Fruit fly (Drosophila melanogaster) whole organism, embryonic: ENCODE data around the gene CG33631.

Experiments used
- ATbp ChIP-seq: fragments of 200-800 bp; sonication (Bioruptor generic); optimal IDR thresholded peaks from 2 replicates; lab custom pipeline; 2017; ENCODE audit warnings: missing biosample characterization, mild to moderate bottlenecking, missing genetic modification characterization, missing genetic modification reagents
- Abd-B ChIP-seq: fragments of 200-800 bp; sonication (Bioruptor generic); optimal IDR thresholded peaks from 2 replicates; lab custom pipeline; 2018; ENCODE audit warnings: missing biosample characterization, mild to moderate bottlenecking, missing genetic modification characterization, moderate library complexity
- Atf-2 ChIP-seq: fragments of 200-800 bp; sonication (Bioruptor generic); optimal IDR thresholded peaks from 2 replicates; lab custom pipeline; 2016; ENCODE audit warnings: missing biosample characterization, missing genetic modification characterization
- CG10366 ChIP-seq: fragments of 200-800 bp; sonication (Bioruptor generic); IDR thresholded peaks from 2 replicates; pipeline ENCODE4 v1.3.6; 2022; ENCODE audit warnings: missing biosample characterization, missing genetic modification characterization
- CG12769 ChIP-seq: fragments of 200-800 bp; sonication (Bioruptor generic); optimal IDR thresholded peaks from 2 replicates; lab custom pipeline; 2019; ENCODE audit warnings: missing biosample characterization, mild to moderate bottlenecking, missing genetic modification characterization, moderate library complexity
- CG13296 ChIP-seq: fragments of 200-800 bp; sonication (Bioruptor generic); optimal IDR thresholded peaks from 3 replicates; lab custom pipeline; 2018; ENCODE audit warnings: missing biosample characterization, mild to moderate bottlenecking, missing genetic modification characterization
- CG13424 ChIP-seq: fragments of 200-800 bp; sonication (Bioruptor generic); optimal IDR thresholded peaks from 2 replicates; lab custom pipeline; 2019; ENCODE audit warnings: missing biosample characterization, mild to moderate bottlenecking, missing genetic modification characterization, moderate library complexity
- CG14965 ChIP-seq: fragments of 200-800 bp; sonication (Bioruptor generic); optimal IDR thresholded peaks from 2 replicates; lab custom pipeline; 2016; ENCODE audit warnings: missing biosample characterization, missing genetic modification characterization, borderline replicate concordance
- CG18764 ChIP-seq: fragments of 200-800 bp; sonication (Bioruptor generic); optimal IDR thresholded peaks from 3 replicates; lab custom pipeline; 2016; ENCODE audit warnings: missing biosample characterization, missing genetic modification characterization
- CG32767 ChIP-seq: fragments of 200-800 bp; sonication (Bioruptor generic); IDR thresholded peaks from 2 replicates; pipeline ENCODE4 v1.3.6; 2022; ENCODE audit warnings: missing biosample characterization, missing genetic modification characterization
- CG33213 ChIP-seq: fragments of 200-800 bp; sonication (Bioruptor generic); optimal IDR thresholded peaks from 3 replicates; lab custom pipeline; 2016; ENCODE audit warnings: missing biosample characterization, missing genetic modification characterization
- CG4707 ChIP-seq: fragments of 200-800 bp; sonication (Bioruptor generic); optimal IDR thresholded peaks from 2 replicates; lab custom pipeline; 2018; ENCODE audit warnings: missing biosample characterization, mild to moderate bottlenecking, missing genetic modification characterization, moderate library complexity
- CG7928 ChIP-seq: fragments of 200-800 bp; sonication (Bioruptor generic); optimal IDR thresholded peaks from 2 replicates; lab custom pipeline; 2017; ENCODE audit warnings: missing biosample characterization, mild to moderate bottlenecking, missing genetic modification characterization
- CG9215 ChIP-seq: fragments of 200-800 bp; sonication (Bioruptor generic); IDR thresholded peaks from 2 replicates; pipeline ENCODE4 v1.3.6; 2022; ENCODE audit warnings: missing biosample characterization, missing genetic modification characterization
- CG9609 ChIP-seq: fragments of 200-800 bp; sonication (Bioruptor generic); optimal IDR thresholded peaks from 3 replicates; lab custom pipeline; 2016; ENCODE audit warnings: missing biosample characterization, missing genetic modification characterization
- Deaf1 ChIP-seq: fragments of 200-800 bp; optimal IDR thresholded peaks from 3 replicates; lab custom pipeline; 2019; ENCODE audit warnings: missing biosample characterization, mild to moderate bottlenecking, missing genetic modification characterization, moderate library complexity
- E2f2 ChIP-seq: fragments of 200-800 bp; sonication (Bioruptor generic); IDR thresholded peaks from 2 replicates; pipeline ENCODE4 v1.3.6; 2022; ENCODE audit warnings: missing biosample characterization, missing genetic modification characterization
- GATAe ChIP-seq: fragments of 200-800 bp; sonication (Bioruptor generic); conservative IDR thresholded peaks from 2 replicates; pipeline ENCODE4 v1.3.6; 2022; ENCODE audit warnings: missing biosample characterization, missing genetic modification characterization
- Oaz ChIP-seq: fragments of 200-800 bp; sonication (Bioruptor generic); IDR thresholded peaks from 2 replicates; pipeline ENCODE4 v1.3.6; 2022; ENCODE audit warnings: missing biosample characterization, missing genetic modification characterization
- Pdp1 ChIP-seq, 2 experiments: fragments of 200-800 bp; sonication (Bioruptor generic); optimal IDR thresholded peaks; 3 replicates each; lab custom pipeline; 2016; ENCODE audit warnings: missing biosample characterization in 2 of 2, missing genetic modification characterization in 2 of 2, mild to moderate bottlenecking in 1 of 2, moderate library complexity in 1 of 2
- Stat92E ChIP-seq, 3 experiments: fragments of >200 bp in 2 of 3; fragments of 200-800 bp in 1 of 3; sonication (Bioruptor generic) in 1 of 3; optimal IDR thresholded peaks; 2 replicates each; lab custom pipeline; 2017 to 2019; ENCODE audit warnings: missing biosample characterization in 3 of 3, missing genetic modification characterization in 3 of 3, mild to moderate bottlenecking in 1 of 3, moderate library complexity in 1 of 3
- Usf ChIP-seq: fragments of 200-800 bp; sonication (Bioruptor generic); optimal IDR thresholded peaks from 2 replicates; lab custom pipeline; 2017; ENCODE audit warnings: missing genotype, missing biosample characterization, missing genetic modification characterization
- Vsx1 ChIP-seq: fragments of 200-800 bp; sonication (Bioruptor generic); optimal IDR thresholded peaks from 2 replicates; lab custom pipeline; 2017; ENCODE audit warnings: missing biosample characterization, mild to moderate bottlenecking, missing genetic modification characterization, missing genetic modification reagents
- amos ChIP-seq: fragments of 200-800 bp; sonication (Bioruptor generic); IDR thresholded peaks from 2 replicates; pipeline ENCODE4 v1.3.6; 2022; ENCODE audit warnings: missing biosample characterization, missing genetic modification characterization; ENCODE audit not compliant: partially characterized antibody
- chn ChIP-seq: fragments of 200-800 bp; sonication (Bioruptor generic); optimal IDR thresholded peaks from 2 replicates; lab custom pipeline; 2016; ENCODE audit warnings: missing biosample characterization, missing genetic modification characterization
- ci ChIP-seq: fragments of 200-800 bp; sonication (Bioruptor generic); IDR thresholded peaks from 3 replicates; pipeline ENCODE4 v1.3.6; 2022; ENCODE audit warnings: missing biosample characterization, missing genetic modification characterization
- cwo ChIP-seq: fragments of 200-800 bp; sonication (Bioruptor generic); optimal IDR thresholded peaks from 3 replicates; lab custom pipeline; 2017; ENCODE audit warnings: missing biosample characterization, missing genetic modification characterization, mild to moderate bottlenecking, moderate library complexity, missing genetic modification reagents
- disco-r ChIP-seq: fragments of 200-800 bp; sonication (Bioruptor generic); optimal IDR thresholded peaks from 2 replicates; lab custom pipeline; 2016; ENCODE audit warnings: missing biosample characterization, missing genetic modification characterization
- fru ChIP-seq: fragments of >200 bp; optimal IDR thresholded peaks from 2 replicates; lab custom pipeline; 2017
- ftz-f1 ChIP-seq: fragments of 200-800 bp; sonication (Bioruptor generic); optimal IDR thresholded peaks from 2 replicates; lab custom pipeline; 2016; ENCODE audit warnings: missing biosample characterization, missing genetic modification characterization
- fu2 ChIP-seq: fragments of 200-800 bp; sonication (Bioruptor generic); optimal IDR thresholded peaks from 2 replicates; lab custom pipeline; 2016; ENCODE audit warnings: missing biosample characterization, missing genetic modification characterization
- grn ChIP-seq: fragments of 200-800 bp; sonication (Bioruptor generic); optimal IDR thresholded peaks from 3 replicates; lab custom pipeline; 2017; ENCODE audit warnings: missing biosample characterization, missing genetic modification characterization
- gt ChIP-seq: fragments of 200-800 bp; sonication (Bioruptor generic); IDR thresholded peaks from 2 replicates; pipeline ENCODE4 v1.3.6; 2022; ENCODE audit warnings: missing biosample characterization, missing genetic modification characterization
- hb ChIP-seq: fragments of 200-800 bp; sonication (Bioruptor generic); IDR thresholded peaks from 3 replicates; pipeline ENCODE4 v1.3.6; 2022; ENCODE audit warnings: missing biosample characterization, missing genetic modification characterization; ENCODE audit not compliant: partially characterized antibody
- knrl ChIP-seq: fragments of 200-800 bp; sonication (Bioruptor generic); IDR thresholded peaks from 3 replicates; pipeline ENCODE4 v1.3.6; 2022; ENCODE audit warnings: missing biosample characterization, missing genetic modification characterization; ENCODE audit not compliant: partially characterized antibody
- lab ChIP-seq: fragments of 200-800 bp; sonication (Bioruptor generic); optimal IDR thresholded peaks from 3 replicates; lab custom pipeline; 2017; ENCODE audit warnings: missing biosample characterization, missing genetic modification characterization, mild to moderate bottlenecking, moderate library complexity, missing genetic modification reagents
- mirr ChIP-seq: fragments of 200-800 bp; sonication (Bioruptor generic); optimal IDR thresholded peaks from 3 replicates; lab custom pipeline; 2018; ENCODE audit warnings: missing biosample characterization, mild to moderate bottlenecking, missing genetic modification characterization
- oc ChIP-seq: fragments of 200-800 bp; sonication (Bioruptor generic); optimal IDR thresholded peaks from 2 replicates; lab custom pipeline; 2018; ENCODE audit warnings: missing biosample characterization, mild to moderate bottlenecking, missing genetic modification characterization, moderate library complexity
- pita ChIP-seq: fragments of 200-800 bp; sonication (Bioruptor generic); optimal IDR thresholded peaks from 2 replicates; lab custom pipeline; 2017; ENCODE audit warnings: missing biosample characterization, mild to moderate bottlenecking, missing genetic modification characterization
- sc ChIP-seq, 3 experiments: fragments of >200 bp in 2 of 3; fragments of 200-800 bp in 1 of 3; sonication (Bioruptor generic) in 1 of 3; optimal IDR thresholded peaks; 2 replicates in 2 of 3; 3 replicates in 1 of 3; lab custom pipeline; 2017; ENCODE audit warnings: mild to moderate bottlenecking in 1 of 3, missing biosample characterization in 1 of 3, missing genetic modification characterization in 1 of 3, missing genetic modification reagents in 1 of 3
- sd ChIP-seq: fragments of 200-800 bp; sonication (Bioruptor generic); optimal IDR thresholded peaks from 3 replicates; lab custom pipeline; 2018; ENCODE audit warnings: missing biosample characterization, mild to moderate bottlenecking, missing genetic modification characterization, moderate library complexity
- sens ChIP-seq: fragments of 200-800 bp; sonication (Bioruptor generic); peaks from one replicate; lab custom pipeline; 2016; ENCODE audit warnings: missing biosample characterization, missing genetic modification characterization
- ssp ChIP-seq: fragments of 200-800 bp; sonication (Bioruptor generic); IDR thresholded peaks from 2 replicates; pipeline ENCODE4 v1.3.6; 2022; ENCODE audit warnings: missing biosample characterization, missing genetic modification characterization
- vfl ChIP-seq: fragments of 200-800 bp; sonication (Bioruptor generic); optimal IDR thresholded peaks from 2 replicates; lab custom pipeline; 2016; ENCODE audit warnings: missing biosample characterization, missing genetic modification characterization
- vnd ChIP-seq: fragments of 200-800 bp; sonication (Bioruptor generic); IDR thresholded peaks from 3 replicates; pipeline ENCODE4 v1.3.6; 2022; ENCODE audit warnings: missing biosample characterization, missing genetic modification characterization; ENCODE audit not compliant: partially characterized antibody
- wdn ChIP-seq: fragments of 200-800 bp; sonication (Bioruptor generic); IDR thresholded peaks from 2 replicates; pipeline ENCODE4 v1.3.6; 2022; ENCODE audit warnings: missing biosample characterization, missing genetic modification characterization
- wor ChIP-seq: fragments of 200-800 bp; sonication (Bioruptor generic); IDR thresholded peaks from 2 replicates; pipeline ENCODE4 v1.3.6; 2022; ENCODE audit warnings: missing biosample characterization, missing genetic modification characterization

The CG33631 gene

dm6 chr3R:10035765-10036164 lies 28.0 kb upstream of the CG33631 start (continued):
- TF ChIP-seq lab (GFP tag; lab: Kevin White, UChicago) (peak; percentile 74), ftz-f1 (peak; percentile 54), CG7928 (no peak), CG32767 (GFP tag; lab: Robert Waterston, UW) (no peak), cwo (GFP tag; lab: Kevin White, UChicago) (peak; percentile 58), Deaf1 (tag; lab: Kevin White, UChicago) (peak; percentile 1), sd (tag; lab: Kevin White, UChicago) (peak; percentile 53), mirr (GFP tag; lab: Kevin White, UChicago) (peak; percentile 95), CG12769 (peak; percentile 14), grn (GFP tag; lab: Kevin White, UChicago) (peak; percentile 93), E2f2 (GFP tag; lab: Robert Waterston, UW) (no peak), ATbp (no peak), Pdp1 (GFP tag; optimal IDR thresholded peaks at IDR 0.05; lab: Kevin White, UChicago) (peak in 1 of 2 experiments; percentile 59), Vsx1 (GFP tag; lab: Kevin White, UChicago) (peak; percentile 37), GATAe (GFP tag; lab: Robert Waterston, UW) (peak; percentile 71)
- TF ChIP-seq, all 482 proteins: peak for 24

dm6 chr3R:10039188-10039587 lies 24.6 kb upstream of the CG33631 start:
- TF ChIP-seq Oaz (GFP tag; lab: Robert Waterston, UW) = no peak
- no peak for TF ChIP-seq Usf (GFP tag; lab: Kevin White, UChicago)
- TF ChIP-seq CG9215 (GFP tag; lab: Robert Waterston, UW) = no peak
- no peak for TF ChIP-seq Abd-B (GFP tag; lab: Kevin White, UChicago)
- TF ChIP-seq knrl (GFP tag; lab: Robert Waterston, UW) = no peak
- TF ChIP-seq vnd (GFP tag; lab: Robert Waterston, UW) = no peak
- no peak for TF ChIP-seq gt (GFP tag; lab: Robert Waterston, UW)
- no peak for TF ChIP-seq oc (tag; lab: Kevin White, UChicago)
- no peak for TF ChIP-seq Atf-2
- no peak for TF ChIP-seq CG13296 (GFP tag; lab: Kevin White, UChicago)
- no peak for TF ChIP-seq CG14965 (GFP tag; lab: Kevin White, UChicago)
- no peak for TF ChIP-seq wor (GFP tag; lab: Robert Waterston, UW)
- no peak for TF ChIP-seq fru (lab: Kevin White, UChicago)
- no peak for TF ChIP-seq CG18764 (GFP tag; lab: Kevin White, UChicago)
- no peak for TF ChIP-seq CG33213 (GFP tag; lab: Kevin White, UChicago)
- no peak for TF ChIP-seq disco-r (GFP tag; lab: Kevin White, UChicago)
- no peak for TF ChIP-seq vfl (GFP tag; lab: Kevin White, UChicago)
- TF ChIP-seq chn = no peak

- TF ChIP-seq CG7928 = no peak
- no peak for TF ChIP-seq CG10366 (GFP tag; lab: Robert Waterston, UW)
- TF ChIP-seq CG13424 (tag; lab: Kevin White, UChicago) = no peak
- TF ChIP-seq hb = no peak
- no peak for TF ChIP-seq ssp (GFP tag; lab: Robert Waterston, UW)
- no peak for TF ChIP-seq sens (GFP tag; lab: Kevin White, UChicago)
- TF ChIP-seq Stat92E (GFP tag; optimal IDR thresholded peaks at IDR 0.05; lab: Kevin White, UChicago) = no peak
- no peak for TF ChIP-seq sc (optimal IDR thresholded peaks at IDR 0.05; lab: Kevin White, UChicago)
- TF ChIP-seq sc (GFP tag; optimal IDR thresholded peaks at IDR 0.05; lab: Kevin White, UChicago) = no peak
- no peak for TF ChIP-seq ci
- no peak for TF ChIP-seq CG9609
- no peak for TF ChIP-seq pita
- TF ChIP-seq wdn = no peak
- no peak for TF ChIP-seq CG4707 (GFP tag; lab: Kevin White, UChicago)
- no peak for TF ChIP-seq amos (GFP tag; lab: Robert Waterston, UW)
- no peak for TF ChIP-seq fu2 (GFP tag; lab: Kevin White, UChicago)
Measured at dm6 chr3R:10040505-10040904, 23.3 kb upstream of the CG33631 start.
